Fruit fly (Drosophila melanogaster): Measurements from ENCODE around the gene CG14805.
A peak's percentile ranks its signal among the peaks of the same experiment; 100 is the strongest.

The CG14805 gene

DNA sequence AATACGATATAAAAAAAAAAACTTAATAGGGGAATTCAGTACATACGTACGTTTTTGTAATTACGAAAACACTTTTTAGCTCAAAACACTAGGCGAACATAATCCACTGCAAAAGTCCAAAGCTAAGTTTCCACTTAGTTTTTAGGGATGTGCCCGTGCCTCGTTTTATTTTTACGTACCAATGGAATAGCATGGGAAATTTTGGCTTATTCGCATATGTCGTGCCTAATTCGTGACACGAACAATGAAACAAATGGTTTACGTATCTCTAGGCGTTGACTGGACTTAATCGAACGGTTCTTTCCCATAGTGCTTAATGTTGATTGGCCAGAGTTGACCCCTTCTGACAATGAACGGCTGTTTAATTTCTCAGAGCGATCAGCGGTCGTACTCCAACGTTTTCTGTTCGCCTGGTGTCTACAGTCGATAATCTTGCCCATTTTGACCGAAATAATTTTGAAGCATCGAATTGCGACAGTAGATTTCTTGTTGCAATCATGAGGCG lies 2.5 kb downstream of the CG14805 start, which contains the start of gene CG14818 (continued):
- 0 out of 2 replicates have a peak, but pooled peaks have one; percentile 44 for TF ChIP-seq CG11294 (GFP tag; IDR thresholded peaks at IDR 0.05)
- peak; percentile 69 for TF ChIP-seq esn (GFP tag; optimal IDR thresholded peaks at IDR 0.05)
- TF ChIP-seq Hr38 (GFP tag; optimal IDR thresholded peaks at IDR 0.05): no peak
- peak; percentile 42 for TF ChIP-seq Gug (GFP tag; IDR thresholded peaks at IDR 0.05)
- no peak for TF ChIP-seq Sox102F (GFP tag; optimal IDR thresholded peaks at IDR 0.05)
- no peak for TF ChIP-seq salr (GFP tag; optimal IDR thresholded peaks at IDR 0.05)
- TF ChIP-seq Ets96B (tag; optimal IDR thresholded peaks at IDR 0.05): no peak
- TF ChIP-seq CG3919 (GFP tag; optimal IDR thresholded peaks at IDR 0.05): peak; percentile 65
- TF ChIP-seq Met (GFP tag; optimal IDR thresholded peaks at IDR 0.05): peak; percentile 73
- TF ChIP-seq Blimp-1 (GFP tag; optimal IDR thresholded peaks at IDR 0.05): no peak
- peak; percentile 17 for TF ChIP-seq dsx (GFP tag; optimal IDR thresholded peaks at IDR 0.05; ENCODE audit: poor library complexity, severe bottlenecking)
- TF ChIP-seq acj6 (GFP tag; optimal IDR thresholded peaks at IDR 0.05): peak; percentile 53
- no peak for TF ChIP-seq fkh (GFP tag; optimal IDR thresholded peaks at IDR 0.05)
- peak; percentile 96 for TF ChIP-seq svp (GFP tag)
- peak; percentile 35 for TF ChIP-seq CG11762 (GFP tag; optimal IDR thresholded peaks at IDR 0.05; ENCODE audit: insufficient read depth)
- TF ChIP-seq CG6854 (GFP tag; optimal IDR thresholded peaks at IDR 0.05): peak; percentile 20
- peak; percentile 63 for TF ChIP-seq cyc (GFP tag; optimal IDR thresholded peaks at IDR 0.05)
- TF ChIP-seq Eip75B (GFP tag; optimal IDR thresholded peaks at IDR 0.05): no peak
- peak; percentile 71 for TF ChIP-seq topi (GFP tag; optimal IDR thresholded peaks at IDR 0.05)
- TF ChIP-seq CG4318 (GFP tag; optimal IDR thresholded peaks at IDR 0.05): no peak
- peak; percentile 53 for TF ChIP-seq CG15336 (GFP tag; IDR thresholded peaks at IDR 0.05)
- TF ChIP-seq Eip93F (GFP tag; optimal IDR thresholded peaks at IDR 0.05): no peak
- peak; percentile 55 for TF ChIP-seq Sox14 (GFP tag; optimal IDR thresholded peaks at IDR 0.05)
- peak; percentile 64 for TF ChIP-seq Smox (GFP tag; optimal IDR thresholded peaks at IDR 0.05)
- peak; percentile 69 for TF ChIP-seq Hr39 (GFP tag; optimal IDR thresholded peaks at IDR 0.05)
- TF ChIP-seq CG3032 (tag; optimal IDR thresholded peaks at IDR 0.05): peak; percentile 21
- no peak for TF ChIP-seq CG32006 (GFP tag; optimal IDR thresholded peaks at IDR 0.05)
- TF ChIP-seq Eip78C (GFP tag): peak; percentile 78
- TF ChIP-seq CG31627 (GFP tag; optimal IDR thresholded peaks at IDR 0.05): peak; percentile 71
- TF ChIP-seq CG6808 (GFP tag; optimal IDR thresholded peaks at IDR 0.05): no peak
- peak; percentile 18 for TF ChIP-seq CG7368 (GFP tag; optimal IDR thresholded peaks at IDR 0.05)
- TF ChIP-seq CG6163 (GFP tag; IDR thresholded peaks at IDR 0.05): peak; percentile 66
- no peak for TF ChIP-seq CG11902 (GFP tag; optimal IDR thresholded peaks at IDR 0.05)
- peak; percentile 11 for TF ChIP-seq net (GFP tag; optimal IDR thresholded peaks at IDR 0.05)
- TF ChIP-seq ss (GFP tag; optimal IDR thresholded peaks at IDR 0.05): peak in 1 of 2 experiments; percentile 25
- TF ChIP-seq CG8119 (GFP tag; IDR thresholded peaks at IDR 0.05): peak; percentile 54; the same call in 2 of the 3 replicates
- TF ChIP-seq Sox15 (GFP tag; optimal IDR thresholded peaks at IDR 0.05): peak; percentile 63
- TF ChIP-seq dac (GFP tag; optimal IDR thresholded peaks at IDR 0.05): peak; percentile 39

- peak; percentile 25 for TF ChIP-seq achi (GFP tag; optimal IDR thresholded peaks at IDR 0.05)
- no peak for TF ChIP-seq spab (GFP tag; optimal IDR thresholded peaks at IDR 0.05)
- TF ChIP-seq eg (GFP tag; IDR thresholded peaks at IDR 0.05): peak; percentile 59; the same call in 2 of the 3 replicates
- TF ChIP-seq cyc (GFP tag; optimal IDR thresholded peaks at IDR 0.05): peak; percentile 43
- TF ChIP-seq svp (GFP tag): peak; percentile 14
- 0 out of 2 replicates have a peak, but pooled peaks have one; percentile 29 for TF ChIP-seq CG11294 (GFP tag; IDR thresholded peaks at IDR 0.05)
- TF ChIP-seq Sox14 (GFP tag; optimal IDR thresholded peaks at IDR 0.05): peak; percentile 40
- peak; percentile 2 for TF ChIP-seq Ets21C (GFP tag; optimal IDR thresholded peaks at IDR 0.05)
- peak; percentile 33 for TF ChIP-seq CG32006 (GFP tag; optimal IDR thresholded peaks at IDR 0.05)
- no peak for TF ChIP-seq Eip93F (GFP tag; optimal IDR thresholded peaks at IDR 0.05)
- TF ChIP-seq OdsH (GFP tag; optimal IDR thresholded peaks at IDR 0.05): no peak
- peak; percentile 10 for TF ChIP-seq Ets96B (tag; optimal IDR thresholded peaks at IDR 0.05)
- peak; percentile 7 for TF ChIP-seq CG6792 (GFP tag; optimal IDR thresholded peaks at IDR 0.05)
- peak; percentile 70 for TF ChIP-seq Eip78C (GFP tag)
- TF ChIP-seq CG3032 (tag; optimal IDR thresholded peaks at IDR 0.05): peak; percentile 48
- TF ChIP-seq Blimp-1 (GFP tag; optimal IDR thresholded peaks at IDR 0.05): no peak
- TF ChIP-seq topi (GFP tag; optimal IDR thresholded peaks at IDR 0.05): peak; percentile 43
- TF ChIP-seq CG31627 (GFP tag; optimal IDR thresholded peaks at IDR 0.05): peak; percentile 41
- TF ChIP-seq Met (GFP tag; optimal IDR thresholded peaks at IDR 0.05): no peak
- peak; percentile 46; the same call in 2 of the 3 replicates for TF ChIP-seq CG6163 (GFP tag; IDR thresholded peaks at IDR 0.05)
- peak; percentile 33 for TF ChIP-seq Smox (GFP tag; optimal IDR thresholded peaks at IDR 0.05)
- peak; percentile 54 for TF ChIP-seq Hr39 (GFP tag; optimal IDR thresholded peaks at IDR 0.05)
- peak; percentile 45 for TF ChIP-seq acj6 (GFP tag; optimal IDR thresholded peaks at IDR 0.05)
- TF ChIP-seq CG3919 (GFP tag; optimal IDR thresholded peaks at IDR 0.05): peak; percentile 40
- TF ChIP-seq Eip75B (GFP tag; optimal IDR thresholded peaks at IDR 0.05): no peak
- 0 out of 2 replicates have a peak, but pooled peaks have one; percentile 29 for TF ChIP-seq Gug (GFP tag; IDR thresholded peaks at IDR 0.05)
- TF ChIP-seq esn (GFP tag; optimal IDR thresholded peaks at IDR 0.05): peak; percentile 42
- TF ChIP-seq Sox15 (GFP tag; optimal IDR thresholded peaks at IDR 0.05): peak; percentile 5
- no peak for TF ChIP-seq CG6276 (GFP tag; optimal IDR thresholded peaks at IDR 0.05)
- TF ChIP-seq lz (GFP tag; optimal IDR thresholded peaks at IDR 0.05): peak; percentile 41
- TF ChIP-seq CG10631 (GFP tag; optimal IDR thresholded peaks at IDR 0.05): no peak
Observed at dm6 chrX:1880139-1880556, 3.0 kb downstream of the CG14805 start, which contains the start of gene Coa8. Gene Coa8, plus strand, starts transcription at chrX:1880282.
